Fruit fly (Drosophila melanogaster): Measurements from ENCODE around the gene CG9072.

The CG9072 gene

DNA sequence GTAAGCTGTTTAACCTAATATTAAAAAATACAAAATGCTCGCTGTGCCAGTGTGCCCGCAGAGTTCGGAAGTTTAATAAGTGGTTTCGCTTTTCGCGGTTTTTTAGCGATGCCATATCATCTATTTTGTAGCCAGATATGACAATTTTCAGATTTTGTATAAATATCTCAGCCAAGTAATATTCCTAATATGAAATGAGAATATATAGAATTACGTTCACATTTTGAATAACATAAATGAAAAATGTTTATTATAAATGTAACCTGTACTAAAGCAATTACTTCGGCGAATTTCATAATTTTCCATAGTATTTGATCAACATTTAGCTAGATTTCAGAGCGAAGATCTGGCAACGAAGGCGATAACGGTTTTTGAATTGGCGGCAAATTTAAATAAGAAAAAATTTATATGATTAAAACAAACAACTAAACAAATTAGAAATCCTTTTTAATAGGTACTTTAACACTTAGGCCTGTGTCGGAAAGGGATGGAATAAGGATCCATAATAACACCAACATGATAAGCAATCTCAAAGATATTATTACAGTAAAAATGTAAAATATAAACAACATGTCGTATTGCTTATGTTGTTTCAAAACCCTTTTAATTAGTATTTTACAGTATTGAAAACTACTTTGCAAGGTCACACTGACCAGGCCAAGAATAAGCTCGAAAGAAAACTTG is 29.3 kb downstream of the CG9072 start, which contains the start of the genes opm and dob (continued):
- peak; percentile 48 for TF ChIP-seq CG30020 (tag; optimal IDR thresholded peaks at IDR 0.05)
- peak; percentile 33 for TF ChIP-seq CG2712 (tag; optimal IDR thresholded peaks at IDR 0.05)
- TF ChIP-seq CG6272 (GFP tag; IDR thresholded peaks at IDR 0.05), result no peak
- TF ChIP-seq CG7839 (tag; optimal IDR thresholded peaks at IDR 0.05), result peak; percentile 42
- no peak for TF ChIP-seq CG17912 (GFP tag; optimal IDR thresholded peaks at IDR 0.05)
- peak; percentile 52 for TF ChIP-seq Blimp-1 (GFP tag; optimal IDR thresholded peaks at IDR 0.05)
- TF ChIP-seq CG15011 (GFP tag; optimal IDR thresholded peaks at IDR 0.05), result no peak
- peak; percentile 55 for TF ChIP-seq sug (tag; optimal IDR thresholded peaks at IDR 0.05)
- no peak for TF ChIP-seq Ravus (GFP tag; IDR thresholded peaks at IDR 0.05)
- TF ChIP-seq tup (GFP tag; optimal IDR thresholded peaks at IDR 0.05), result no peak
- TF ChIP-seq tx (GFP tag; optimal IDR thresholded peaks at IDR 0.05), result no peak
- no peak for TF ChIP-seq corto (GFP tag; optimal IDR thresholded peaks at IDR 0.05)
- no peak for TF ChIP-seq hb (GFP tag; IDR thresholded peaks at IDR 0.05; ENCODE audit: partially characterized antibody)
- peak; percentile 17 for TF ChIP-seq Sry-δ (GFP tag; optimal IDR thresholded peaks at IDR 0.05)
- peak; percentile 11 for TF ChIP-seq pho (GFP tag; optimal IDR thresholded peaks at IDR 0.05)
- no peak for TF ChIP-seq CG1024 (GFP tag; IDR thresholded peaks at IDR 0.05)
- peak; percentile 67 for TF ChIP-seq CG9797 (GFP tag; optimal IDR thresholded peaks at IDR 0.05)
- TF ChIP-seq CG12659 (GFP tag; optimal IDR thresholded peaks at IDR 0.05), result peak; percentile 59
- TF ChIP-seq CG12744 (GFP tag; optimal IDR thresholded peaks at IDR 0.05), result no peak
- no peak for TF ChIP-seq ash1 (GFP tag; optimal IDR thresholded peaks at IDR 0.05)
- 0 out of 2 replicates have a peak, but pooled peaks have one; percentile 23 for TF ChIP-seq CG3847 (GFP tag; IDR thresholded peaks at IDR 0.05)
- TF ChIP-seq HLH3B (GFP tag; IDR thresholded peaks at IDR 0.05), result no peak
- TF ChIP-seq CG13424 (tag; optimal IDR thresholded peaks at IDR 0.05), result peak; percentile 43
- TF ChIP-seq YL-1 (GFP tag; optimal IDR thresholded peaks at IDR 0.05), result no peak
- peak; percentile 9 for TF ChIP-seq Hr3 (GFP tag; optimal IDR thresholded peaks at IDR 0.05)
- TF ChIP-seq gem (tag; optimal IDR thresholded peaks at IDR 0.05), result peak; percentile 61
- TF ChIP-seq pan (optimal IDR thresholded peaks at IDR 0.05), result no peak
- TF ChIP-seq pan (GFP tag; optimal IDR thresholded peaks at IDR 0.05 in 1 of 2, IDR thresholded peaks at IDR 0.05 in 1 of 2), result no peak
- no peak for TF ChIP-seq CG9932 (GFP tag; IDR thresholded peaks at IDR 0.05)
- TF ChIP-seq dpn (GFP tag; optimal IDR thresholded peaks at IDR 0.05), result peak in 1 of 2 experiments; percentile 3
- peak; percentile 12 for TF ChIP-seq CG8924 (tag; optimal IDR thresholded peaks at IDR 0.05)
- TF ChIP-seq Rfx (GFP tag; IDR thresholded peaks at IDR 0.05), result 0 out of 2 replicates have a peak, but pooled peaks have one; percentile 7
- TF ChIP-seq CG12391 (tag; optimal IDR thresholded peaks at IDR 0.05), result peak; percentile 54
- no peak for TF ChIP-seq kni (GFP tag; optimal IDR thresholded peaks at IDR 0.05)
- TF ChIP-seq Meics (GFP tag; optimal IDR thresholded peaks at IDR 0.05), result peak; percentile 37
- TF ChIP-seq Dad (GFP tag; optimal IDR thresholded peaks at IDR 0.05), result no peak
- peak; percentile 69 for TF ChIP-seq Sin3A (optimal IDR thresholded peaks at IDR 0.05)
- TF ChIP-seq trh (GFP tag; optimal IDR thresholded peaks at IDR 0.05), result no peak
- no peak for TF ChIP-seq kah (GFP tag; optimal IDR thresholded peaks at IDR 0.05)
- peak; percentile 68 for TF ChIP-seq phol (tag; optimal IDR thresholded peaks at IDR 0.05)
- TF ChIP-seq Hsf (GFP tag; optimal IDR thresholded peaks at IDR 0.05), result peak; percentile 5
- TF ChIP-seq sisA (GFP tag; IDR thresholded peaks at IDR 0.05), result no peak
- TF ChIP-seq CG10654 (GFP tag; optimal IDR thresholded peaks at IDR 0.05), result no peak
- peak; percentile 80 for TF ChIP-seq CG14710 (tag; optimal IDR thresholded peaks at IDR 0.05)
- no peak for TF ChIP-seq CG34422 (GFP tag; IDR thresholded peaks at IDR 0.05)
- TF ChIP-seq dysf (GFP tag; IDR thresholded peaks at IDR 0.05), result no peak
- TF ChIP-seq CG10543 (GFP tag; optimal IDR thresholded peaks at IDR 0.05), result peak; percentile 6
- TF ChIP-seq CG11504 (tag; optimal IDR thresholded peaks at IDR 0.05), result peak; percentile 56
- TF ChIP-seq CoRest (tag; optimal IDR thresholded peaks at IDR 0.05), result peak; percentile 67
- peak; percentile 22 for TF ChIP-seq stwl (tag; optimal IDR thresholded peaks at IDR 0.05)

Data from whole organism, embryonic.